Fruit fly (Drosophila melanogaster): Measurements from ENCODE around the gene Npc2e.

Gene Npc2e

DNA sequence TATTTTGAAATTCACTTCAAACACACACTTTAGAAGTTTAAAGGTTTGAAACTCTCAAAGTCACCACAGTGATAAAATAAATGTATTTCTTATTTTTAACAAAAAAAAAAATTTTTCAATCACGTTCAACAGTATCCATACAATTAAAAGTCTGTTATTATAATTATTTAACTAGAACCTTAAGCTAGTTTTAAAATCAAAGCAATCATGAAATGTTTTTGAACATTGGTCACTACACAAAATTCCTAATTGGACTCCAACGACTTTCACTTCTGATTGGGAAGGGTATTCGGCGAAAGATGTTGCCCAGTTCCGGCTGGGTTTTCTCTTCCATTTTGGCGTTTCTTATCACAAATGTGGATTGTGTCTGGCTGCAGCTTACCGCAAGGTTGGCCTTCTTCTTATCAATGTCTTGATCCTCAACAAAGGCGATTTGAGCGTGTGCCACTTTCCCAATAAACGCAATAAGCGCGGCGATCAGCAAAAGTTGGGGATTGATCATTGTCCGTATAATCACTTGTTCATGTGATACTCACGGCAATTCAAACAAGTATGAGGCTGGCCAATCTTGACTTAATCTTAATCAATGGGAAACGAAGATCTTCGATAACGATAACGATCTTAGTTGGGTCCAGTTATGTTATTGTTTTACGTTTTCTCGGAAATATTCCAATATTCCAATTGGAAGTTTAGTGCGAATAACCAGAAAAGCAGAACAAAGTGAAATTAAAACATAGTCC is 4.9 kb upstream of the Npc2e start:
- peak; percentile 69 for TF ChIP-seq HLH106 (tag; optimal IDR thresholded peaks at IDR 0.05)
- TF ChIP-seq Hnf4 (GFP tag; optimal IDR thresholded peaks at IDR 0.05) = peak; percentile 42
- TF ChIP-seq rgr (GFP tag; optimal IDR thresholded peaks at IDR 0.05) = peak; percentile 68
- peak; percentile 55 for TF ChIP-seq psq (GFP tag; optimal IDR thresholded peaks at IDR 0.05)
- TF ChIP-seq br (GFP tag; optimal IDR thresholded peaks at IDR 0.05) = peak; percentile 76
- TF ChIP-seq ey (GFP tag; optimal IDR thresholded peaks at IDR 0.05) = peak; percentile 63
- peak; percentile 74 for TF ChIP-seq OdsH (GFP tag; optimal IDR thresholded peaks at IDR 0.05)
- peak; percentile 75 for TF ChIP-seq h (GFP tag; optimal IDR thresholded peaks at IDR 0.05)
- peak; percentile 69 for TF ChIP-seq woc (GFP tag; optimal IDR thresholded peaks at IDR 0.05)
- TF ChIP-seq dsf (GFP tag; optimal IDR thresholded peaks at IDR 0.05; ENCODE audit: borderline replicate concordance) = no peak
- TF ChIP-seq Sp1 (GFP tag; optimal IDR thresholded peaks at IDR 0.05) = peak; percentile 76
- TF ChIP-seq usp (GFP tag; optimal IDR thresholded peaks at IDR 0.05) = no peak
- TF ChIP-seq CG32264 (GFP tag; optimal IDR thresholded peaks at IDR 0.05) = no peak
- no peak for TF ChIP-seq CrebA (GFP tag; optimal IDR thresholded peaks at IDR 0.05; ENCODE audit: borderline replicate concordance)
- peak; percentile 69 for TF ChIP-seq fru (GFP tag; optimal IDR thresholded peaks at IDR 0.05)
- TF ChIP-seq sv (GFP tag; optimal IDR thresholded peaks at IDR 0.05) = peak; percentile 6
- peak in 1 of 2 experiments; percentile 73 for TF ChIP-seq foxo (GFP tag; optimal IDR thresholded peaks at IDR 0.05)
- TF ChIP-seq GATAd (GFP tag; optimal IDR thresholded peaks at IDR 0.05) = no peak
- peak; percentile 43 for TF ChIP-seq CG9705 (GFP tag; optimal IDR thresholded peaks at IDR 0.05)

DNA sequence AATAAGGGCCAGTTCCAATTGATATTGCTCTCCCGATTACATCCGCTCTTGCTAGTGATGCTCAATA is 4.5 kb upstream of the Npc2e start, which contains the start of gene CG12811:
Gene CG12811, minus strand, starts transcription at position 23 of the 67 bp plus-strand sequence.
- TF ChIP-seq fru (GFP tag; optimal IDR thresholded peaks at IDR 0.05) (no peak), rgr (GFP tag; optimal IDR thresholded peaks at IDR 0.05) (no peak), foxo (GFP tag; optimal IDR thresholded peaks at IDR 0.05) (no peak), Hnf4 (GFP tag; optimal IDR thresholded peaks at IDR 0.05) (no peak), psq (GFP tag; optimal IDR thresholded peaks at IDR 0.05) (no peak), HLH106 (tag; optimal IDR thresholded peaks at IDR 0.05) (no peak), Dfd (GFP tag; optimal IDR thresholded peaks at IDR 0.05) (no peak), N (GFP tag; optimal IDR thresholded peaks at IDR 0.05) (no peak), dl (GFP tag; optimal IDR thresholded peaks at IDR 0.05; ENCODE audit: insufficient read depth in 1 of 2, partially characterized antibody in 2 of 2) (no peak), Sp1 (GFP tag; optimal IDR thresholded peaks at IDR 0.05) (no peak), sage (GFP tag; optimal IDR thresholded peaks at IDR 0.05) (no peak), Myc (optimal IDR thresholded peaks at IDR 0.05) (no peak), tai (GFP tag; optimal IDR thresholded peaks at IDR 0.05) (no peak), ey (GFP tag; optimal IDR thresholded peaks at IDR 0.05) (no peak), brk (GFP tag; optimal IDR thresholded peaks at IDR 0.05) (no peak)

DNA sequence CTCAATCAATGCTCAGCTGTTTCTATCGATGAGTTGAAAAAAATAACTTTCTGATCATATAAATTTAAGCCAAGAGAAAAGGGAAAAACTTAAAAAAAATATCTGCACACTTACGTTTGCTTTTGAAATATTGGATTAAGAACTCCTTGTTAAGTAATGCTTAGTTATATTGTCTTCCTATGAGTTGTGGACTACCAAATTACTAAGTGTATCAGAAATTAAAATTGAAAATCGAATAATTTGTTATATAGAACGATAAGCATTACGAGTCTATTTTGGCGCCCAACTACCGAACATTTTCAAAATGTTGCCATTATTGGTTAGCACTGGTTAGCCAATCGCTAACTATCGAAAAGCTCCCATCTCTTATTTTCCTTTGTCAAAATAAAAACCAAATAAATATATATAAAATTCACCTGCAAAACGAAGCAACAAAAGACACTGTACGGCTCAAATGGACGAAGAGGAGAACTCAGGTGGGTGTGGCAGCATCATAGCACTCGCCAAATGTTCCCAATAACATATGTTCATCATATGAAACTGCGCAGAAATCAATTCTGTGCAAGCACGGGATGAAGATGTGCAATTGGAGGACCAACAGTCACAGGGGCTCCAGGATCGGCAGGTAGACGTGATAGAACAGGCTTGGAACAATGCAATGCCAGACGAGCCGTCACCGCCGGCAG is 4.1 kb upstream of the Npc2e start, which contains the start of gene ohgt:
Gene ohgt, plus strand, starts transcription at position 358 of the 686 bp plus-strand sequence.
- no peak for TF ChIP-seq tai (GFP tag; optimal IDR thresholded peaks at IDR 0.05)
- peak; percentile 40 for TF ChIP-seq fru (GFP tag; optimal IDR thresholded peaks at IDR 0.05)
- TF ChIP-seq brk (GFP tag; optimal IDR thresholded peaks at IDR 0.05) = no peak
- TF ChIP-seq br (GFP tag; optimal IDR thresholded peaks at IDR 0.05) = no peak
- TF ChIP-seq Vsx2 (GFP tag; optimal IDR thresholded peaks at IDR 0.05; ENCODE audit: partially characterized antibody) = no peak
- no peak for TF ChIP-seq lola (GFP tag; optimal IDR thresholded peaks at IDR 0.05)
- TF ChIP-seq CG32264 (GFP tag; optimal IDR thresholded peaks at IDR 0.05) = no peak
- no peak for TF ChIP-seq Abd-B (GFP tag; optimal IDR thresholded peaks at IDR 0.05)
- TF ChIP-seq ey (GFP tag; optimal IDR thresholded peaks at IDR 0.05) = peak; percentile 31
- TF ChIP-seq GATAd (GFP tag; optimal IDR thresholded peaks at IDR 0.05) = no peak
- TF ChIP-seq h (GFP tag; optimal IDR thresholded peaks at IDR 0.05) = peak; percentile 32
- no peak for TF ChIP-seq Hr83 (GFP tag; optimal IDR thresholded peaks at IDR 0.05; ENCODE audit: poor library complexity, severe bottlenecking)
- TF ChIP-seq sv (GFP tag; optimal IDR thresholded peaks at IDR 0.05) = peak; percentile 3
- TF ChIP-seq pan (optimal IDR thresholded peaks at IDR 0.05) = no peak
- TF ChIP-seq dsf (GFP tag; optimal IDR thresholded peaks at IDR 0.05; ENCODE audit: borderline replicate concordance) = no peak
- TF ChIP-seq CG9705 (GFP tag; optimal IDR thresholded peaks at IDR 0.05) = no peak
- TF ChIP-seq woc (GFP tag; optimal IDR thresholded peaks at IDR 0.05) = peak; percentile 46
- TF ChIP-seq dmrt93B (GFP tag; optimal IDR thresholded peaks at IDR 0.05) = no peak
- peak; percentile 37 for TF ChIP-seq rgr (GFP tag; optimal IDR thresholded peaks at IDR 0.05)
- TF ChIP-seq Jra (GFP tag; optimal IDR thresholded peaks at IDR 0.05) = peak; percentile 62
- TF ChIP-seq foxo (GFP tag; optimal IDR thresholded peaks at IDR 0.05) = peak in 1 of 2 experiments; percentile 40
- TF ChIP-seq sage (GFP tag; optimal IDR thresholded peaks at IDR 0.05) = no peak
- TF ChIP-seq CrebA (GFP tag; optimal IDR thresholded peaks at IDR 0.05; ENCODE audit: borderline replicate concordance) = no peak
- no peak for TF ChIP-seq Rel (GFP tag; optimal IDR thresholded peaks at IDR 0.05)
- no peak for TF ChIP-seq Rel (tag; optimal IDR thresholded peaks at IDR 0.05)
- TF ChIP-seq N (GFP tag; optimal IDR thresholded peaks at IDR 0.05) = no peak
- peak; percentile 42 for TF ChIP-seq Hnf4 (GFP tag; optimal IDR thresholded peaks at IDR 0.05)
- TF ChIP-seq usp (GFP tag; optimal IDR thresholded peaks at IDR 0.05) = no peak
- peak; percentile 22 for TF ChIP-seq OdsH (GFP tag; optimal IDR thresholded peaks at IDR 0.05)
- TF ChIP-seq HLH106 (tag; optimal IDR thresholded peaks at IDR 0.05) = peak; percentile 35
- no peak for TF ChIP-seq dl (GFP tag; optimal IDR thresholded peaks at IDR 0.05; ENCODE audit: insufficient read depth in 1 of 2, partially characterized antibody in 2 of 2)
- no peak for TF ChIP-seq Dif (GFP tag; optimal IDR thresholded peaks at IDR 0.05; ENCODE audit: partially characterized antibody)
- TF ChIP-seq Myc (optimal IDR thresholded peaks at IDR 0.05) = peak; percentile 36
- peak; percentile 49 for TF ChIP-seq Sp1 (GFP tag; optimal IDR thresholded peaks at IDR 0.05)
- TF ChIP-seq jim (GFP tag; optimal IDR thresholded peaks at IDR 0.05) = no peak
- TF ChIP-seq Hr78 (GFP tag; optimal IDR thresholded peaks at IDR 0.05) = no peak
- no peak for TF ChIP-seq Dfd (GFP tag; optimal IDR thresholded peaks at IDR 0.05)
